Worm (Caenorhabditis elegans) whole organism, L4 larva: ENCODE results near the gene T19H12.12.
A peak's percentile ranks its signal among the peaks of the same experiment; 100 is the strongest.

ENCODE experiments used
- ZK337.2 ChIP-seq: fragments of 200-800 bp; sonication (Bioruptor generic); IDR thresholded peaks from 2 replicates; pipeline ENCODE4 v1.3.6; 2022; ENCODE audit warnings: missing genetic modification reagents, missing genetic modification characterization, missing compliant biosample characterization
- aha-1 ChIP-seq: fragments of 150-350 bp; peaks from one replicate; lab custom pipeline; 2014; ENCODE audit warnings: missing biosample characterization, missing genetic modification characterization
- aly-2 ChIP-seq: sonication (generic microtip); optimal IDR thresholded peaks from 2 replicates; lab custom pipeline; 2018; ENCODE audit warnings: missing biosample characterization, missing genetic modification characterization
- dve-1 ChIP-seq: sonication (generic microtip); optimal IDR thresholded peaks from 2 replicates; lab custom pipeline; 2017; ENCODE audit warnings: antibody characterized with exemption, mild to moderate bottlenecking, missing genetic modification characterization, missing compliant biosample characterization; ENCODE audit not compliant: insufficient read depth
- gei-8 ChIP-seq: fragments of 200-800 bp; sonication (Bioruptor generic); optimal IDR thresholded peaks from 2 replicates; lab custom pipeline; 2018; ENCODE audit warnings: mild to moderate bottlenecking, missing genetic modification characterization, missing compliant biosample characterization
- lin-39 ChIP-seq: fragments of 150-350 bp; optimal IDR thresholded peaks from 2 replicates; lab custom pipeline; 2014; ENCODE audit warnings: missing biosample characterization, missing genetic modification reagents, missing genetic modification characterization
- nhr-111 ChIP-seq: fragments of 200-800 bp; sonication (Bioruptor generic); optimal IDR thresholded peaks from 2 replicates; lab custom pipeline; 2018; ENCODE audit warnings: mild to moderate bottlenecking, missing genetic modification characterization, missing compliant biosample characterization
- nhr-28 ChIP-seq: fragments of 150-350 bp; optimal IDR thresholded peaks from 2 replicates; lab custom pipeline; 2014; ENCODE audit warnings: missing biosample characterization, missing genetic modification characterization
- unc-62 ChIP-seq, 3 experiments: fragments of 150-350 bp in 1 of 3; sonication (generic microtip); optimal IDR thresholded peaks in 2 of 3; peaks in 1 of 3; 1 replicate in 1 of 3; 2 replicates in 2 of 3; lab custom pipeline; 2014 to 2017; ENCODE audit warnings: missing biosample characterization in 3 of 3, missing genetic modification characterization in 3 of 3, missing genetic modification reagents in 3 of 3, missing genotype in 1 of 3

ce11 chrV:4914879-4915278 lies 30.3 kb downstream of the T19H12.12 start, which contains the start of gene H23N18.6:
- TF ChIP-seq dve-1 (tag; lab: Kevin White, UChicago) (no peak), unc-62 (GFP tag; optimal IDR thresholded peaks at IDR 0.05 in 1 of 2; lab: Kevin White, UChicago) (no peak), unc-62 (tag; optimal IDR thresholded peaks at IDR 0.05; lab: Kevin White, UChicago) (no peak), nhr-111 (GFP tag; lab: Kevin White, UChicago) (no peak), gei-8 (GFP tag; lab: Kevin White, UChicago) (no peak), aly-2 (tag; lab: Kevin White, UChicago) (no peak), ZK337.2 (GFP tag; lab: Robert Waterston, UW) (no peak), nhr-28 (tag; lab: Kevin White, UChicago) (peak; percentile 69), aha-1 (peak; percentile 4), lin-39 (tag; lab: Kevin White, UChicago) (no peak)
